Fruit fly (Drosophila melanogaster): Measurements from ENCODE around the gene Det.

Gene Det

DNA sequence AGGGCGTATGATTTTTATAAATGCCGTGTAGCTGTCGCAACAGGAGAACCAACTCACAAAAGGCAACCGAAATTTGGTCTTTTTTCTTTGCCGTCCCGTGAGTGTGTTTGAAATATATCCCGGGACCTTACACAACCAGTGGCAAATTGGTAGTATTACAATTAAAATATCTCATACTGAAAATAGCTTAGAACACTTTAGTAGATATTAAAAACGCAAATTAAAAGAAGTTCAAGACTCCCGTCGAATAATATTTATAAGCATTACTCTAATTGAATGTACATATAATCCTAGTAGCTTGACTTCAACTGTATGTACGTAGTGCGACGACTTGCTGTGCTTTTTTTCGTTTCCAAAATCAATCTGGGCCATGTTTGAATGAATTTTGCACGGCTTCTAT, 28.7 kb downstream of the Det start:
- TF ChIP-seq CG7271 (tag; optimal IDR thresholded peaks at IDR 0.05) (no peak), tap (tag; optimal IDR thresholded peaks at IDR 0.05) (no peak), Deaf1 (tag; optimal IDR thresholded peaks at IDR 0.05) (no peak), CG11504 (tag; optimal IDR thresholded peaks at IDR 0.05) (peak; percentile 31), hb (GFP tag; IDR thresholded peaks at IDR 0.05; ENCODE audit: partially characterized antibody) (no peak), cg (GFP tag; optimal IDR thresholded peaks at IDR 0.05) (no peak), Ets97D (GFP tag; optimal IDR thresholded peaks at IDR 0.05) (no peak), gfzf (GFP tag; optimal IDR thresholded peaks at IDR 0.05) (no peak), otp (GFP tag; IDR thresholded peaks at IDR 0.05) (no peak), C15 (GFP tag; IDR thresholded peaks at IDR 0.05) (no peak), CG10979 (tag; optimal IDR thresholded peaks at IDR 0.05) (no peak), Hmr (GFP tag; optimal IDR thresholded peaks at IDR 0.05) (peak; percentile 12), Meics (GFP tag; optimal IDR thresholded peaks at IDR 0.05) (peak; percentile 21), CG11247 (GFP tag; IDR thresholded peaks at IDR 0.05) (no peak), luna (GFP tag; optimal IDR thresholded peaks at IDR 0.05) (no peak), CG10209 (GFP tag; optimal IDR thresholded peaks at IDR 0.05) (no peak), TFAM (GFP tag; optimal IDR thresholded peaks at IDR 0.05) (no peak), CG11560 (tag; IDR thresholded peaks at IDR 0.05) (no peak), salm (tag; optimal IDR thresholded peaks at IDR 0.05) (no peak), CG13624 (GFP tag; optimal IDR thresholded peaks at IDR 0.05) (no peak), CG10543 (GFP tag; optimal IDR thresholded peaks at IDR 0.05) (no peak), cwo (GFP tag; optimal IDR thresholded peaks at IDR 0.05) (peak; percentile 11), CG18599 (GFP tag; optimal IDR thresholded peaks at IDR 0.05) (peak; percentile 68), CG11723 (GFP tag; optimal IDR thresholded peaks at IDR 0.05) (no peak), Jarid2 (GFP tag; optimal IDR thresholded peaks at IDR 0.05) (no peak), Vsx1 (GFP tag; optimal IDR thresholded peaks at IDR 0.05) (no peak), CG3281 (GFP tag; optimal IDR thresholded peaks at IDR 0.05) (peak; percentile 8), CG3065 (GFP tag; optimal IDR thresholded peaks at IDR 0.05) (no peak), shn (GFP tag; optimal IDR thresholded peaks at IDR 0.05) (no peak), ATbp (GFP tag; optimal IDR thresholded peaks at IDR 0.05) (no peak), CG1024 (GFP tag; IDR thresholded peaks at IDR 0.05) (no peak), tup (GFP tag; optimal IDR thresholded peaks at IDR 0.05) (no peak), gem (tag; optimal IDR thresholded peaks at IDR 0.05) (no peak), kay (GFP tag; optimal IDR thresholded peaks at IDR 0.05) (no peak), seq (GFP tag; IDR thresholded peaks at IDR 0.05) (no peak), CG1529 (GFP tag; optimal IDR thresholded peaks at IDR 0.05) (no peak), lab (GFP tag; optimal IDR thresholded peaks at IDR 0.05) (peak; percentile 61), CG15269 (tag; optimal IDR thresholded peaks at IDR 0.05) (no peak), corto (GFP tag; optimal IDR thresholded peaks at IDR 0.05) (no peak), BtbVII (GFP tag; optimal IDR thresholded peaks at IDR 0.05) (no peak), ato (GFP tag; IDR thresholded peaks at IDR 0.05; ENCODE audit: partially characterized antibody) (no peak), Ravus (GFP tag; IDR thresholded peaks at IDR 0.05) (no peak), CG10321 (GFP tag; IDR thresholded peaks at IDR 0.05) (no peak), chif (GFP tag; optimal IDR thresholded peaks at IDR 0.05) (no peak), ewg (GFP tag; optimal IDR thresholded peaks at IDR 0.05) (no peak), row (GFP tag; IDR thresholded peaks at IDR 0.05) (no peak), CG10267 (tag; optimal IDR thresholded peaks at IDR 0.05) (no peak), zf30C (GFP tag; optimal IDR thresholded peaks at IDR 0.05) (no peak), MESR4 (GFP tag; optimal IDR thresholded peaks at IDR 0.05) (no peak), CG10147 (GFP tag; optimal IDR thresholded peaks at IDR 0.05) (no peak), schlank (tag; optimal IDR thresholded peaks at IDR 0.05) (no peak)

Data from whole organism, embryonic.